Fruit fly (Drosophila melanogaster) whole organism, prepupa: ENCODE measurements around the gene CG17242.
A peak's percentile ranks its signal among the peaks of the same experiment; 100 is the strongest.

ENCODE experiments used
- CG11294 ChIP-seq: fragments of 200-800 bp; sonication (Bioruptor generic); IDR thresholded peaks from 2 replicates; pipeline ENCODE4 v1.3.6; 2022; ENCODE audit warnings: missing biosample characterization, missing genetic modification characterization
- CG31627 ChIP-seq: fragments of 200-800 bp; sonication (Bioruptor generic); optimal IDR thresholded peaks from 3 replicates; lab custom pipeline; 2016; ENCODE audit warnings: missing biosample characterization, missing genetic modification characterization
- CG3919 ChIP-seq: fragments of 200-800 bp; sonication (Bioruptor generic); optimal IDR thresholded peaks from 3 replicates; lab custom pipeline; 2016; ENCODE audit warnings: missing biosample characterization, missing genetic modification characterization
- achi ChIP-seq: fragments of 200-800 bp; sonication (Bioruptor generic); optimal IDR thresholded peaks from 3 replicates; lab custom pipeline; 2016; ENCODE audit warnings: missing biosample characterization, missing genetic modification characterization
- dsx ChIP-seq: fragments of 200-800 bp; optimal IDR thresholded peaks from 3 replicates; lab custom pipeline; 2019; ENCODE audit warnings: missing biosample characterization, mild to moderate bottlenecking, missing genetic modification characterization, moderate library complexity; ENCODE audit not compliant: poor library complexity, severe bottlenecking
- eg ChIP-seq: fragments of 200-800 bp; sonication (Bioruptor generic); IDR thresholded peaks from 3 replicates; pipeline ENCODE4 v1.3.6; 2022; ENCODE audit warnings: missing biosample characterization, missing genetic modification characterization

DNA sequence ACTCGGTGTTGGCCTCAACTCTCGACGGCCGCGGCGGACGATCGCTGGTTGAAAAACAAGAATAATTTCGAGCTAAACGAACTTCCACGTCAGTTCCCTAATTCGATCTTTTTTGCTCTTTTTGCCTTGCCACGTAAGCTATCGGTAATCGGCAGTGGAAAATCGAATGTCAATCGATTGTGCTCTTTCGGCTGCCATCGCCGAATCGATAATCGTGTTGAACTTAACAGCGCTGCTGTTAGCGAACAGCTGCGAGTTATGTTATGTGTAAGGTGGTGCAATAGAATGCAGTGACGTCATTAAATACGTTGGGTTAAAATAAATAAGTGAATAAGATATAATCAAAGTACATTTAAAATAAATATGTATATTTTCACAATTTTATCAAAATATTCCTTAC is 32.2 kb downstream of the CG17242 start, which contains the start of gene Sec24CD:
- no peak for TF ChIP-seq achi (GFP tag; lab: Kevin White, UChicago)
- no peak for TF ChIP-seq CG3919 (GFP tag; lab: Kevin White, UChicago)
- no peak for TF ChIP-seq CG31627
- no peak for TF ChIP-seq dsx
- TF ChIP-seq CG11294 (GFP tag; lab: Robert Waterston, UW), result no peak
- TF ChIP-seq eg (GFP tag; lab: Robert Waterston, UW), result peak; percentile 40; the same call in 1 of the 3 replicates
